Fruit fly (Drosophila melanogaster) whole organism, embryonic: ENCODE data around the gene 14-3-3epsilon.

Experiments
- Adf1 ChIP-seq: fragments of 200-800 bp; sonication (Bioruptor generic); IDR thresholded peaks from 2 replicates; pipeline ENCODE4 v1.3.6; 2022; ENCODE audit warnings: missing biosample characterization, missing genetic modification characterization
- CG15479 ChIP-seq: fragments of 200-800 bp; sonication (Bioruptor generic); optimal IDR thresholded peaks from 3 replicates; lab custom pipeline; 2019; ENCODE audit warnings: missing biosample characterization, mild to moderate bottlenecking, missing genetic modification characterization, moderate library complexity
- CG16863 ChIP-seq: fragments of 200-800 bp; sonication (Bioruptor generic); optimal IDR thresholded peaks from 3 replicates; lab custom pipeline; 2016; ENCODE audit warnings: missing biosample characterization, missing genetic modification characterization
- CG17359 ChIP-seq: fragments of 200-800 bp; sonication (Bioruptor generic); optimal IDR thresholded peaks from 3 replicates; lab custom pipeline; 2018; ENCODE audit warnings: missing biosample characterization, mild to moderate bottlenecking, missing genetic modification characterization, moderate library complexity
- CG17802 ChIP-seq: fragments of 200-800 bp; sonication (Bioruptor generic); optimal IDR thresholded peaks from 2 replicates; lab custom pipeline; 2018; ENCODE audit warnings: missing biosample characterization, mild to moderate bottlenecking, missing genetic modification characterization, moderate library complexity
- CG18619 ChIP-seq: fragments of 200-800 bp; sonication (Bioruptor generic); optimal IDR thresholded peaks from 3 replicates; lab custom pipeline; 2017; ENCODE audit warnings: missing biosample characterization, mild to moderate bottlenecking, missing genetic modification characterization
- CG32772 ChIP-seq: fragments of 200-800 bp; sonication (Bioruptor generic); IDR thresholded peaks from 2 replicates; pipeline ENCODE4 v1.3.6; 2022; ENCODE audit warnings: missing biosample characterization, missing genetic modification characterization
- CG3726 ChIP-seq: fragments of 200-800 bp; sonication (Bioruptor generic); IDR thresholded peaks from 3 replicates; pipeline ENCODE4, ENCODE4 v1.3.6; 2022; ENCODE audit warnings: missing biosample characterization, missing genetic modification characterization
- CG3847 ChIP-seq: fragments of 200-800 bp; sonication (Bioruptor generic); IDR thresholded peaks from 2 replicates; pipeline ENCODE4 v1.3.6; 2022; ENCODE audit warnings: missing biosample characterization, missing genetic modification characterization
- CG4360 ChIP-seq: fragments of 200-800 bp; sonication (Bioruptor generic); IDR thresholded peaks from 2 replicates; pipeline ENCODE4 v1.3.6; 2022; ENCODE audit warnings: missing biosample characterization, missing genetic modification characterization
- CG43689 ChIP-seq: fragments of 200-800 bp; sonication (Bioruptor generic); IDR thresholded peaks from 2 replicates; pipeline ENCODE4 v1.3.6; 2022; ENCODE audit warnings: missing biosample characterization, missing genetic modification characterization
- CG5245 ChIP-seq: fragments of 200-800 bp; sonication (Bioruptor generic); optimal IDR thresholded peaks from 3 replicates; lab custom pipeline; 2016; ENCODE audit warnings: missing biosample characterization, missing genetic modification characterization
- CG6175 ChIP-seq: fragments of 200-800 bp; sonication (Bioruptor generic); IDR thresholded peaks from 3 replicates; pipeline ENCODE4 v1.3.6; 2022; ENCODE audit warnings: missing biosample characterization, missing genetic modification characterization
- CG7372 ChIP-seq: fragments of 200-800 bp; sonication (Bioruptor generic); IDR thresholded peaks from 2 replicates; pipeline ENCODE4 v1.3.6; 2022; ENCODE audit warnings: missing biosample characterization, missing genetic modification characterization
- CG7963 ChIP-seq: fragments of 200-800 bp; sonication (Bioruptor generic); IDR thresholded peaks from 3 replicates; pipeline ENCODE4 v1.3.6; 2022; ENCODE audit warnings: missing biosample characterization, missing genetic modification characterization; ENCODE audit not compliant: partially characterized antibody
- CG8924 ChIP-seq: fragments of 200-800 bp; optimal IDR thresholded peaks from 3 replicates; lab custom pipeline; 2019; ENCODE audit warnings: missing biosample characterization, mild to moderate bottlenecking, missing genetic modification characterization, moderate library complexity
- Dll ChIP-seq: fragments of 200-800 bp; sonication (Bioruptor generic); IDR thresholded peaks from 4 replicates; pipeline ENCODE4 v1.3.6; 2022; ENCODE audit warnings: missing biosample characterization, missing genetic modification characterization; ENCODE audit not compliant: partially characterized antibody
- Drgx ChIP-seq: fragments of 200-800 bp; sonication (Bioruptor generic); IDR thresholded peaks from 2 replicates; pipeline ENCODE4 v1.3.6; 2022; ENCODE audit warnings: missing biosample characterization, missing genetic modification characterization
- MBD-R2 ChIP-seq: fragments of 200-800 bp; sonication (Bioruptor generic); IDR thresholded peaks from 2 replicates; pipeline ENCODE4 v1.3.6; 2022; ENCODE audit warnings: missing biosample characterization, missing genetic modification characterization
- Meics ChIP-seq: fragments of 200-800 bp; sonication (Bioruptor generic); optimal IDR thresholded peaks from 2 replicates; lab custom pipeline; 2017; ENCODE audit warnings: missing biosample characterization, mild to moderate bottlenecking, missing genetic modification characterization
- Myb ChIP-seq: fragments of 200-800 bp; sonication (Bioruptor generic); optimal IDR thresholded peaks from 2 replicates; lab custom pipeline; 2016; ENCODE audit warnings: missing biosample characterization, missing genetic modification characterization
- Nf-YB ChIP-seq: fragments of 200-800 bp; sonication (Bioruptor generic); optimal IDR thresholded peaks from 3 replicates; lab custom pipeline; 2019; ENCODE audit warnings: missing biosample characterization, mild to moderate bottlenecking, missing genetic modification characterization, moderate library complexity
- Rx ChIP-seq: fragments of 200-800 bp; sonication (Bioruptor generic); IDR thresholded peaks from 2 replicates; pipeline ENCODE4 v1.3.6; 2022; ENCODE audit warnings: missing biosample characterization, missing genetic modification characterization
- Spps ChIP-seq: fragments of 200-800 bp; sonication (Bioruptor generic); optimal IDR thresholded peaks from 2 replicates; lab custom pipeline; 2018; ENCODE audit warnings: missing biosample characterization, mild to moderate bottlenecking, missing genetic modification characterization
- TFAM ChIP-seq: fragments of 200-800 bp; sonication (Bioruptor generic); optimal IDR thresholded peaks from 2 replicates; lab custom pipeline; 2017; ENCODE audit warnings: missing biosample characterization, missing genetic modification characterization, inconsistent platforms
- Trl ChIP-seq, 3 experiments: fragments of >200 bp in 2 of 3; fragments of 200-800 bp in 1 of 3; sonication (Bioruptor generic) in 1 of 3; optimal IDR thresholded peaks; 2 replicates in 1 of 3; 3 replicates in 2 of 3; lab custom pipeline; 2016 to 2017; ENCODE audit warnings: missing biosample characterization in 1 of 3, missing genetic modification characterization in 1 of 3
- Usf ChIP-seq: fragments of 200-800 bp; sonication (Bioruptor generic); optimal IDR thresholded peaks from 2 replicates; lab custom pipeline; 2017; ENCODE audit warnings: missing genotype, missing biosample characterization, missing genetic modification characterization
- Vsx1 ChIP-seq: fragments of 200-800 bp; sonication (Bioruptor generic); optimal IDR thresholded peaks from 2 replicates; lab custom pipeline; 2017; ENCODE audit warnings: missing biosample characterization, mild to moderate bottlenecking, missing genetic modification characterization, missing genetic modification reagents
- Xbp1 ChIP-seq: fragments of 200-800 bp; sonication (Bioruptor generic); optimal IDR thresholded peaks from 3 replicates; lab custom pipeline; 2016; ENCODE audit warnings: missing biosample characterization, mild to moderate bottlenecking, missing genetic modification characterization
- ab ChIP-seq: fragments of 200-800 bp; sonication (Bioruptor generic); optimal IDR thresholded peaks from 2 replicates; lab custom pipeline; 2016; ENCODE audit warnings: missing biosample characterization, missing genetic modification characterization
- abd-A ChIP-seq: fragments of 200-800 bp; sonication (Bioruptor generic); optimal IDR thresholded peaks from 3 replicates; lab custom pipeline; 2019; ENCODE audit warnings: missing biosample characterization, mild to moderate bottlenecking, missing genetic modification characterization, moderate library complexity
- cato ChIP-seq: fragments of 200-800 bp; sonication (Bioruptor generic); optimal IDR thresholded peaks from 2 replicates; lab custom pipeline; 2016; ENCODE audit warnings: missing biosample characterization, missing genetic modification characterization, borderline replicate concordance
- chm ChIP-seq: fragments of 200-800 bp; sonication (Bioruptor generic); IDR thresholded peaks from 2 replicates; pipeline ENCODE4 v1.3.6; 2022; ENCODE audit warnings: missing biosample characterization, missing genetic modification characterization
- chn ChIP-seq: fragments of 200-800 bp; sonication (Bioruptor generic); optimal IDR thresholded peaks from 2 replicates; lab custom pipeline; 2016; ENCODE audit warnings: missing biosample characterization, missing genetic modification characterization
- en ChIP-seq: fragments of 200-800 bp; sonication (Bioruptor generic); optimal IDR thresholded peaks from 2 replicates; lab custom pipeline; 2016; ENCODE audit warnings: missing biosample characterization, missing genetic modification characterization
- fd102C ChIP-seq: fragments of 200-800 bp; sonication (Bioruptor generic); optimal IDR thresholded peaks from 2 replicates; lab custom pipeline; 2018; ENCODE audit warnings: missing biosample characterization, mild to moderate bottlenecking, missing genetic modification characterization, moderate library complexity
- fu2 ChIP-seq: fragments of 200-800 bp; sonication (Bioruptor generic); optimal IDR thresholded peaks from 2 replicates; lab custom pipeline; 2016; ENCODE audit warnings: missing biosample characterization, missing genetic modification characterization
- gem ChIP-seq: fragments of 200-800 bp; sonication (Bioruptor generic); optimal IDR thresholded peaks from 2 replicates; lab custom pipeline; 2019; ENCODE audit warnings: missing biosample characterization, mild to moderate bottlenecking, missing genetic modification characterization, moderate library complexity
- ham ChIP-seq: fragments of 200-800 bp; sonication (Bioruptor generic); IDR thresholded peaks from 2 replicates; pipeline ENCODE4 v1.3.6; 2022; ENCODE audit warnings: missing biosample characterization, missing genetic modification characterization
- kay ChIP-seq: fragments of 200-800 bp; sonication (Bioruptor generic); optimal IDR thresholded peaks from 2 replicates; lab custom pipeline; 2016; ENCODE audit warnings: missing biosample characterization, missing genetic modification characterization
- nerfin-2 ChIP-seq: fragments of 200-800 bp; sonication (Bioruptor generic); IDR thresholded peaks from 2 replicates; pipeline ENCODE4 v1.3.6; 2022; ENCODE audit warnings: missing biosample characterization, missing genetic modification characterization; ENCODE audit not compliant: partially characterized antibody
- pb ChIP-seq: fragments of 200-800 bp; sonication (Bioruptor generic); optimal IDR thresholded peaks from 3 replicates; lab custom pipeline; 2016; ENCODE audit warnings: missing biosample characterization, missing genetic modification characterization
- prd ChIP-seq, 3 experiments: fragments of >200 bp in 2 of 3; fragments of 200-800 bp in 1 of 3; sonication (Bioruptor generic) in 1 of 3; optimal IDR thresholded peaks in 2 of 3; IDR thresholded peaks in 1 of 3; 2 replicates in 2 of 3; 3 replicates in 1 of 3; pipeline versions ENCODE4 v1.3.6 to Lab custom; 2017 to 2022; ENCODE audit warnings: missing biosample characterization in 1 of 3, missing genetic modification characterization in 1 of 3
- sens-2 ChIP-seq: fragments of 200-800 bp; sonication (Bioruptor generic); IDR thresholded peaks from 2 replicates; pipeline ENCODE4 v1.3.6; 2022; ENCODE audit warnings: missing biosample characterization, missing genetic modification characterization
- ssp ChIP-seq: fragments of 200-800 bp; sonication (Bioruptor generic); IDR thresholded peaks from 2 replicates; pipeline ENCODE4 v1.3.6; 2022; ENCODE audit warnings: missing biosample characterization, missing genetic modification characterization
- tna ChIP-seq: fragments of 200-800 bp; sonication (Bioruptor generic); IDR thresholded peaks from 2 replicates; pipeline ENCODE4 v1.3.6; 2022; ENCODE audit warnings: missing biosample characterization, missing genetic modification characterization; ENCODE audit not compliant: partially characterized antibody
- toy ChIP-seq: fragments of 200-800 bp; sonication (Bioruptor generic); IDR thresholded peaks from 2 replicates; pipeline ENCODE4 v1.3.6; 2022; ENCODE audit warnings: missing biosample characterization, missing genetic modification characterization
- ttk ChIP-seq: fragments of 200-800 bp; sonication (Bioruptor generic); IDR thresholded peaks from 2 replicates; pipeline ENCODE4 v2.1.2; 2022; ENCODE audit warnings: missing biosample characterization, missing genetic modification characterization
- usp ChIP-seq: fragments of >200 bp; optimal IDR thresholded peaks from 2 replicates; lab custom pipeline; 2017; ENCODE audit warnings: missing biosample characterization, missing genetic modification characterization
- wdn ChIP-seq: fragments of 200-800 bp; sonication (Bioruptor generic); IDR thresholded peaks from 2 replicates; pipeline ENCODE4 v1.3.6; 2022; ENCODE audit warnings: missing biosample characterization, missing genetic modification characterization

The 14-3-3epsilon gene

dm6 chr3R:18298298-18298899, 56.1 kb downstream of the 14-3-3epsilon start (continued):
- TF ChIP-seq Myb: no peak
- no peak for TF ChIP-seq Spps
- TF ChIP-seq cato (GFP tag; lab: Kevin White, UChicago): no peak
- TF ChIP-seq CG5245 (GFP tag; lab: Kevin White, UChicago): no peak
- TF ChIP-seq gem (tag; lab: Kevin White, UChicago): no peak
- TF ChIP-seq CG4360 (GFP tag; lab: Robert Waterston, UW): peak; percentile 95
- TF ChIP-seq fd102C (GFP tag; lab: Kevin White, UChicago): no peak
- no peak for TF ChIP-seq CG32772 (GFP tag; lab: Robert Waterston, UW)
- TF ChIP-seq wdn: no peak
- no peak for TF ChIP-seq Vsx1 (GFP tag; lab: Kevin White, UChicago)
- no peak for TF ChIP-seq Xbp1 (GFP tag; lab: Kevin White, UChicago)
- no peak for TF ChIP-seq fu2
- no peak for TF ChIP-seq nerfin-2 (GFP tag; lab: Robert Waterston, UW)
- TF ChIP-seq CG7372 (GFP tag; lab: Robert Waterston, UW): no peak
- TF ChIP-seq ttk: peak; percentile 39; the same call in 1 of the 2 replicates
- TF ChIP-seq CG43689: no peak
- no peak for TF ChIP-seq sens-2
- TF ChIP-seq CG3726 (GFP tag; lab: Robert Waterston, UW): no peak
- TF ChIP-seq toy: no peak
- TF ChIP-seq Trl (optimal IDR thresholded peaks at IDR 0.05; lab: Kevin White, UChicago): peak; percentile 41 to 53
- TF ChIP-seq Trl (GFP tag; optimal IDR thresholded peaks at IDR 0.05; lab: Kevin White, UChicago): no peak
- peak; percentile 83 for TF ChIP-seq kay (GFP tag; lab: Kevin White, UChicago)
- peak; percentile 24; the same call in 1 of the 2 replicates for TF ChIP-seq chm (GFP tag; lab: Robert Waterston, UW)
- no peak for TF ChIP-seq CG18619 (GFP tag; lab: Kevin White, UChicago)
- no peak for TF ChIP-seq CG7963 (GFP tag; lab: Robert Waterston, UW)
- TF ChIP-seq Meics: peak; percentile 31
- TF ChIP-seq CG15479 (GFP tag; lab: Kevin White, UChicago): peak; percentile 53
- no peak for TF ChIP-seq ham
- TF ChIP-seq en (GFP tag; lab: Kevin White, UChicago): no peak
- no peak for TF ChIP-seq usp (GFP tag; lab: Kevin White, UChicago)
- no peak for TF ChIP-seq CG17802 (tag; lab: Kevin White, UChicago)
- TF ChIP-seq MBD-R2 (GFP tag; lab: Robert Waterston, UW): no peak; the same call in 1 of the 2 replicates
- TF ChIP-seq ab: no peak
- TF ChIP-seq CG17359 (tag; lab: Kevin White, UChicago): peak; percentile 3
- peak; percentile 12 for TF ChIP-seq pb (GFP tag; lab: Kevin White, UChicago)
- no peak for TF ChIP-seq Usf (GFP tag; lab: Kevin White, UChicago)
- TF ChIP-seq chn (GFP tag; lab: Kevin White, UChicago): peak; percentile 23
- TF ChIP-seq CG6175 (GFP tag; lab: Robert Waterston, UW): 0 out of 3 replicates have a peak, but pooled peaks have one; percentile 32
- no peak for TF ChIP-seq CG8924
- TF ChIP-seq Rx: no peak
- TF ChIP-seq Drgx (GFP tag; lab: Robert Waterston, UW): peak; percentile 60
- TF ChIP-seq CG3847 (GFP tag; lab: Robert Waterston, UW): no peak
- no peak for TF ChIP-seq tna (GFP tag; lab: Robert Waterston, UW)
- no peak for TF ChIP-seq CG16863 (GFP tag; lab: Kevin White, UChicago)
- TF ChIP-seq prd (optimal IDR thresholded peaks at IDR 0.05; lab: Kevin White, UChicago): no peak
- TF ChIP-seq prd (GFP tag; IDR thresholded peaks at IDR 0.05; lab: Robert Waterston, UW): peak; percentile 58
- no peak for TF ChIP-seq ssp (GFP tag; lab: Robert Waterston, UW)
- TF ChIP-seq TFAM: no peak
- 0 out of 4 replicates have a peak, but pooled peaks have one; percentile 5 for TF ChIP-seq Dll
- no peak for TF ChIP-seq Nf-YB
- peak; percentile 38; the same call in 1 of the 2 replicates for TF ChIP-seq Adf1 (GFP tag; lab: Robert Waterston, UW)
- peak; percentile 46 for TF ChIP-seq abd-A (tag; lab: Kevin White, UChicago)
